Worm (Caenorhabditis elegans) whole organism, L4 larva: ENCODE data around the gene T25F10.4.

ENCODE experiments used
- ZK546.5 ChIP-seq, 2 experiments: sonication (generic microtip); optimal IDR thresholded peaks; 2 replicates each; lab custom pipeline; 2017; ENCODE audit warnings: missing biosample characterization in 2 of 2, missing genetic modification characterization in 2 of 2
- aly-2 ChIP-seq: sonication (generic microtip); optimal IDR thresholded peaks from 2 replicates; lab custom pipeline; 2018; ENCODE audit warnings: missing biosample characterization, missing genetic modification characterization
- duxl-1 ChIP-seq: sonication (generic microtip); optimal IDR thresholded peaks from 2 replicates; lab custom pipeline; 2016; ENCODE audit warnings: mild to moderate bottlenecking, missing genetic modification characterization, moderate library complexity, missing compliant biosample characterization; ENCODE audit not compliant: poor library complexity
- lin-39 ChIP-seq: fragments of 150-350 bp; optimal IDR thresholded peaks from 2 replicates; lab custom pipeline; 2014; ENCODE audit warnings: missing biosample characterization, missing genetic modification reagents, missing genetic modification characterization
- madf-9 ChIP-seq: fragments of 200-800 bp; sonication (Bioruptor generic); conservative IDR thresholded peaks from 2 replicates; pipeline ENCODE4 v1.3.6; 2022; ENCODE audit warnings: missing genetic modification reagents, missing genetic modification characterization, missing compliant biosample characterization
- mxl-3 ChIP-seq: fragments of 200-800 bp; sonication (Bioruptor generic); optimal IDR thresholded peaks from 2 replicates; lab custom pipeline; 2018; ENCODE audit warnings: mild to moderate bottlenecking, missing genetic modification characterization, missing compliant biosample characterization
- nhr-10 ChIP-seq: fragments of 150-350 bp; optimal IDR thresholded peaks from 2 replicates; lab custom pipeline; 2014; ENCODE audit warnings: missing biosample characterization, missing genetic modification characterization
- nhr-76 ChIP-seq: fragments of 150-350 bp; optimal IDR thresholded peaks from 2 replicates; lab custom pipeline; 2014; ENCODE audit warnings: missing biosample characterization, missing genetic modification characterization
- php-3 ChIP-seq: fragments of 200-800 bp; sonication (Bioruptor generic); IDR thresholded peaks from 2 replicates; pipeline ENCODE4 v1.3.6; 2022; ENCODE audit warnings: missing genetic modification reagents, missing genetic modification characterization, missing compliant biosample characterization
- set-16 ChIP-seq: fragments of 200-800 bp; sonication (Bioruptor generic); IDR thresholded peaks from 2 replicates; pipeline ENCODE4 v1.3.6; 2022; ENCODE audit warnings: missing genetic modification reagents, missing genetic modification characterization, missing compliant biosample characterization

DNA sequence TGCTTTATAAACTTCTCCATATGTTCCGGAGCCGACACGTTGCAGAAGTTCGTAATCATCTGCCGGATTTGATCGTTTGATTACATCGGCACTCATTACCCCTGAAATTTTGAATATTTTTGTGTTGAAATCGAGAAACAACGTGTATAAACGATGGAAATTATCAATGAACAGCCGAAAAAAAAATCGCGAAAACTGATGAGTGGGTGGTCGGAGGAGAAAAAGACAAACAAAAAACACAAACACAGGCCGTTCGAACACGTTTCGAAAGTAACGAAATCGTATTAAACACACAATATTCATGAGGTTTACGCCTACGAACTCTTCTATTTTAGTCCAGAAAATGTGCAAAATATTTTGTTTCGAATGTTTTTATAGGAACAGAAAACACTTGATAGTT is 30.3 kb upstream of the T25F10.4 start, which contains the start of gene gck-2:
- no peak for TF ChIP-seq php-3 (GFP tag; lab: Robert Waterston, UW)
- TF ChIP-seq aly-2 (tag; lab: Kevin White, UChicago): no peak
- TF ChIP-seq mxl-3 (GFP tag; lab: Kevin White, UChicago): no peak
- TF ChIP-seq madf-9 (GFP tag; lab: Robert Waterston, UW): no peak
- TF ChIP-seq ZK546.5 (tag; optimal IDR thresholded peaks at IDR 0.05; lab: Kevin White, UChicago): no peak
- no peak for TF ChIP-seq duxl-1 (tag; lab: Kevin White, UChicago)
- no peak for TF ChIP-seq set-16 (GFP tag; lab: Robert Waterston, UW)
- TF ChIP-seq nhr-76 (tag; lab: Kevin White, UChicago): no peak
- no peak for TF ChIP-seq lin-39
- no peak for TF ChIP-seq nhr-10
